Comparison of ENCODE assay signal across 1 fruit fly cellular context in the genomic region with DNA sequence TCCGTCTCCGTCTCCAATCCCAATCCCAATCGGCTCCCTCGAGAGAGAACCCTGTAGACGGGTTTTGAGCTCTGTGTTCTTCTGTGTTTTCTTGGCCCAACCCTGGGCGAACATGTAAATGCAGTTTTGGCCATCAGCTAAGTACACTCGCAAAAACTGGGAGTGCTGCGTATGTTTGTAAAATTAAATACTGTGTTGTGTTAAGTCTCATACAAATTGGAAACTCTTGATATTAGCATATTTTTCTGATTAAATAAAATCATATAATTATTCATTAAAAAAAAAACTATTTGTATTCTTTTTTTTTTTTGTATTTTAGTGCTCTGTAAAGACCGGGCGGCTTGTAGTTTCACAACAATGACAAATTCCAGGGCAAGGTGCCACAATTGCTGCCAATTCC.
A peak's percentile ranks its signal among the peaks of the same experiment; 100 is the strongest.
TF ChIP-seq lines count a peak whose summit lies in the region.

No protein-coding gene starts in this region.

TF ChIP-seq in whole organism, prepupa, 60 proteins besides CTCF, POLR2A, EP300 and RAD21 (continued from another document):
- TF ChIP-seq Smox (GFP tag; optimal IDR thresholded peaks at IDR 0.05; lab: Kevin White, UChicago) (peak; percentile 54), CG3919 (GFP tag; optimal IDR thresholded peaks at IDR 0.05; lab: Kevin White, UChicago) (peak; percentile 74), cyc (GFP tag; optimal IDR thresholded peaks at IDR 0.05; lab: Kevin White, UChicago) (peak; percentile 41), net (GFP tag; optimal IDR thresholded peaks at IDR 0.05; lab: Kevin White, UChicago) (peak; percentile 54), Ets21C (GFP tag; optimal IDR thresholded peaks at IDR 0.05; lab: Kevin White, UChicago) (peak; percentile 30), Blimp-1 (GFP tag; optimal IDR thresholded peaks at IDR 0.05; lab: Kevin White, UChicago) (no peak), fkh (GFP tag; optimal IDR thresholded peaks at IDR 0.05; lab: Kevin White, UChicago) (no peak), CG6854 (GFP tag; optimal IDR thresholded peaks at IDR 0.05; lab: Kevin White, UChicago) (no peak), CG11902 (GFP tag; optimal IDR thresholded peaks at IDR 0.05; lab: Kevin White, UChicago) (peak; percentile 30), CG10631 (GFP tag; optimal IDR thresholded peaks at IDR 0.05; lab: Kevin White, UChicago) (peak; percentile 82), eg (GFP tag; IDR thresholded peaks at IDR 0.05; lab: Robert Waterston, UW) (peak; percentile 64), Eip78C (GFP tag; lab: Kevin White, UChicago) (peak; percentile 90), CG11762 (GFP tag; optimal IDR thresholded peaks at IDR 0.05; lab: Kevin White, UChicago; ENCODE audit: insufficient read depth) (peak; percentile 29), achi (GFP tag; optimal IDR thresholded peaks at IDR 0.05; lab: Kevin White, UChicago) (peak; percentile 71), Sox102F (GFP tag; optimal IDR thresholded peaks at IDR 0.05; lab: Kevin White, UChicago) (peak; percentile 68), CG31627 (GFP tag; optimal IDR thresholded peaks at IDR 0.05; lab: Kevin White, UChicago) (peak; percentile 13), Gug (GFP tag; IDR thresholded peaks at IDR 0.05; lab: Robert Waterston, UW) (peak; percentile 27; the same call in 1 of the 2 replicates), acj6 (GFP tag; optimal IDR thresholded peaks at IDR 0.05; lab: Kevin White, UChicago) (peak; percentile 81), Lpt (GFP tag; optimal IDR thresholded peaks at IDR 0.05; lab: Kevin White, UChicago) (peak; percentile 53), lz (GFP tag; optimal IDR thresholded peaks at IDR 0.05; lab: Kevin White, UChicago) (peak; percentile 52), Hr39 (GFP tag; optimal IDR thresholded peaks at IDR 0.05; lab: Kevin White, UChicago) (peak; percentile 28), CG7368 (GFP tag; optimal IDR thresholded peaks at IDR 0.05; lab: Kevin White, UChicago) (peak; percentile 60), Eip93F (GFP tag; optimal IDR thresholded peaks at IDR 0.05; lab: Kevin White, UChicago) (peak; percentile 49), vri (GFP tag; optimal IDR thresholded peaks at IDR 0.05; lab: Kevin White, UChicago) (peak; percentile 42), CG16779 (tag; optimal IDR thresholded peaks at IDR 0.05; lab: Kevin White, UChicago) (peak; percentile 49), CG8119 (GFP tag; IDR thresholded peaks at IDR 0.05; lab: Robert Waterston, UW) (peak; percentile 74), OdsH (GFP tag; optimal IDR thresholded peaks at IDR 0.05; lab: Kevin White, UChicago) (peak; percentile 64), CG6276 (GFP tag; optimal IDR thresholded peaks at IDR 0.05; lab: Kevin White, UChicago) (peak; percentile 15), CG32006 (GFP tag; optimal IDR thresholded peaks at IDR 0.05; lab: Kevin White, UChicago) (peak; percentile 58), CG15336 (GFP tag; IDR thresholded peaks at IDR 0.05; lab: Robert Waterston, UW) (peak; percentile 81), topi (GFP tag; optimal IDR thresholded peaks at IDR 0.05; lab: Kevin White, UChicago) (peak; percentile 68), Hr4 (GFP tag; optimal IDR thresholded peaks at IDR 0.05; lab: Kevin White, UChicago) (peak; percentile 3), CG10669 (GFP tag; optimal IDR thresholded peaks at IDR 0.05; lab: Kevin White, UChicago) (peak; percentile 59)
